Worm (Caenorhabditis elegans) whole organism, late embryonic: ENCODE data around the gene R193.6.

Experiments used
- C08G9.2 ChIP-seq: sonication (generic microtip); optimal IDR thresholded peaks from 2 replicates; lab custom pipeline; 2016; ENCODE audit warnings: mild to moderate bottlenecking, missing genetic modification characterization, moderate library complexity, missing compliant biosample characterization
- F13H6.1 ChIP-seq: sonication (generic microtip); optimal IDR thresholded peaks from 2 replicates; lab custom pipeline; 2016; ENCODE audit warnings: missing genetic modification characterization, missing compliant biosample characterization
- Y22D7AL.16 ChIP-seq: sonication (generic microtip); optimal IDR thresholded peaks from 2 replicates; lab custom pipeline; 2016; ENCODE audit warnings: missing genetic modification characterization, missing compliant biosample characterization
- ahr-1 ChIP-seq: sonication (generic microtip); optimal IDR thresholded peaks from 2 replicates; lab custom pipeline; 2016; ENCODE audit warnings: missing genetic modification characterization, missing compliant biosample characterization
- ceh-14 ChIP-seq: sonication (generic microtip); optimal IDR thresholded peaks from 2 replicates; lab custom pipeline; 2016; ENCODE audit warnings: missing genotype, missing genetic modification characterization, missing compliant biosample characterization
- ceh-18 ChIP-seq: sonication (generic microtip); optimal IDR thresholded peaks from 2 replicates; lab custom pipeline; 2016; ENCODE audit warnings: missing genetic modification characterization, missing compliant biosample characterization
- ceh-19 ChIP-seq: fragments of 200-800 bp; sonication (Bioruptor generic); optimal IDR thresholded peaks from 2 replicates; lab custom pipeline; 2018; ENCODE audit warnings: mild to moderate bottlenecking, missing genetic modification characterization, missing compliant biosample characterization
- ceh-22 ChIP-seq: sonication (generic microtip); optimal IDR thresholded peaks from 2 replicates; lab custom pipeline; 2017; ENCODE audit warnings: missing biosample characterization, missing genetic modification characterization
- ceh-30 ChIP-seq: fragments of 150-350 bp; optimal IDR thresholded peaks from 2 replicates; lab custom pipeline; 2014; ENCODE audit warnings: missing biosample characterization, missing genetic modification characterization
- ceh-31 ChIP-seq: sonication (generic microtip); optimal IDR thresholded peaks from 2 replicates; lab custom pipeline; 2016; ENCODE audit warnings: missing genetic modification characterization, missing compliant biosample characterization
- ceh-34 ChIP-seq: sonication (generic microtip); optimal IDR thresholded peaks from 2 replicates; lab custom pipeline; 2016; ENCODE audit warnings: mild to moderate bottlenecking, missing genetic modification characterization, missing compliant biosample characterization
- ceh-48 ChIP-seq: sonication (generic microtip); optimal IDR thresholded peaks from 2 replicates; lab custom pipeline; 2016; ENCODE audit warnings: missing genetic modification characterization, inconsistent platforms, missing compliant biosample characterization
- dmd-4 ChIP-seq: sonication (generic microtip); optimal IDR thresholded peaks from 2 replicates; lab custom pipeline; 2016; ENCODE audit warnings: borderline replicate concordance, missing genetic modification characterization, missing compliant biosample characterization
- dve-1 ChIP-seq: sonication (generic microtip); optimal IDR thresholded peaks from 2 replicates; lab custom pipeline; 2017; ENCODE audit warnings: antibody characterized with exemption, mild to moderate bottlenecking, missing genetic modification characterization, missing compliant biosample characterization
- elt-2 ChIP-seq: sonication (generic microtip); optimal IDR thresholded peaks from 2 replicates; lab custom pipeline; 2016; ENCODE audit warnings: missing genetic modification reagents, missing genetic modification characterization, missing compliant biosample characterization
- eyg-1 ChIP-seq: sonication (generic microtip); optimal IDR thresholded peaks from 2 replicates; lab custom pipeline; 2016; ENCODE audit warnings: missing genotype, missing genetic modification characterization, missing compliant biosample characterization
- fax-1 ChIP-seq: sonication (generic microtip); optimal IDR thresholded peaks from 2 replicates; lab custom pipeline; 2016; ENCODE audit warnings: missing genotype, missing genetic modification characterization, missing compliant biosample characterization
- fkh-6 ChIP-seq: sonication (generic microtip); optimal IDR thresholded peaks from 2 replicates; lab custom pipeline; 2016; ENCODE audit warnings: missing genetic modification characterization, missing compliant biosample characterization
- gmeb-2 ChIP-seq: sonication (generic microtip); optimal IDR thresholded peaks from 2 replicates; lab custom pipeline; 2016; ENCODE audit warnings: missing genetic modification characterization, inconsistent platforms, missing compliant biosample characterization
- hlh-15 ChIP-seq: sonication (generic microtip); optimal IDR thresholded peaks from 2 replicates; lab custom pipeline; 2016; ENCODE audit warnings: missing genetic modification characterization, missing compliant biosample characterization
- hlh-6 ChIP-seq: sonication (generic microtip); optimal IDR thresholded peaks from 2 replicates; lab custom pipeline; 2016; ENCODE audit warnings: missing genotype, missing genetic modification characterization, missing compliant biosample characterization
- lin-11 ChIP-seq: fragments of 200-800 bp; sonication (Bioruptor generic); optimal IDR thresholded peaks from 2 replicates; lab custom pipeline; 2018; ENCODE audit warnings: mild to moderate bottlenecking, missing genetic modification characterization, missing compliant biosample characterization
- mec-3 ChIP-seq: sonication (generic microtip); optimal IDR thresholded peaks from 2 replicates; lab custom pipeline; 2016; ENCODE audit warnings: borderline replicate concordance, missing genetic modification characterization, missing compliant biosample characterization
- nhr-11 ChIP-seq: fragments of 150-350 bp; optimal IDR thresholded peaks from 2 replicates; lab custom pipeline; 2014; ENCODE audit warnings: missing biosample characterization, missing genetic modification characterization
- odd-2 ChIP-seq: sonication (generic microtip); optimal IDR thresholded peaks from 2 replicates; lab custom pipeline; 2017; ENCODE audit warnings: antibody characterized with exemption, mild to moderate bottlenecking, missing genetic modification characterization, missing compliant biosample characterization
- pag-3 ChIP-seq: sonication (generic microtip); optimal IDR thresholded peaks from 2 replicates; lab custom pipeline; 2016; ENCODE audit warnings: missing compliant biosample characterization, missing genetic modification characterization, borderline replicate concordance
- pat-9 ChIP-seq: fragments of 200-800 bp; sonication (Bioruptor generic); optimal IDR thresholded peaks from 2 replicates; lab custom pipeline; 2018; ENCODE audit warnings: mild to moderate bottlenecking, missing genetic modification characterization, moderate library complexity, missing compliant biosample characterization
- pax-1 ChIP-seq: fragments of 150-350 bp; optimal IDR thresholded peaks from 2 replicates; lab custom pipeline; 2014; ENCODE audit warnings: missing biosample characterization, missing genetic modification characterization
- pha-2 ChIP-seq: sonication (generic microtip); optimal IDR thresholded peaks from 2 replicates; lab custom pipeline; 2017; ENCODE audit warnings: mild to moderate bottlenecking, missing genetic modification characterization, missing compliant biosample characterization
- pha-4 ChIP-seq: fragments of 150-350 bp; optimal IDR thresholded peaks from 2 replicates; lab custom pipeline; 2018; ENCODE audit warnings: missing biosample characterization, missing genetic modification reagents, missing genetic modification characterization
- pqm-1 ChIP-seq: sonication (generic microtip); optimal IDR thresholded peaks from 2 replicates; lab custom pipeline; 2016; ENCODE audit warnings: missing genetic modification characterization, missing compliant biosample characterization
- pros-1 ChIP-seq: fragments of 150-350 bp; optimal IDR thresholded peaks from 2 replicates; lab custom pipeline; 2014; ENCODE audit warnings: missing biosample characterization, missing genetic modification reagents, missing genetic modification characterization
- ref-2 ChIP-seq: sonication (generic microtip); optimal IDR thresholded peaks from 2 replicates; lab custom pipeline; 2016; ENCODE audit warnings: missing genetic modification characterization, missing compliant biosample characterization
- rnt-1 ChIP-seq: sonication (generic microtip); optimal IDR thresholded peaks from 2 replicates; lab custom pipeline; 2016; ENCODE audit warnings: missing genetic modification characterization, missing compliant biosample characterization
- sdc-2 ChIP-seq: sonication (generic microtip); optimal IDR thresholded peaks from 2 replicates; lab custom pipeline; 2016; ENCODE audit warnings: missing genotype, missing genetic modification characterization, missing compliant biosample characterization
- sox-4 ChIP-seq: sonication (generic microtip); optimal IDR thresholded peaks from 2 replicates; lab custom pipeline; 2017; ENCODE audit warnings: mild to moderate bottlenecking, missing genetic modification characterization, inconsistent platforms, missing compliant biosample characterization
- syd-9 ChIP-seq: sonication (generic microtip); optimal IDR thresholded peaks from 2 replicates; lab custom pipeline; 2016; ENCODE audit warnings: mild to moderate bottlenecking, missing genetic modification characterization, moderate library complexity, missing compliant biosample characterization
- ttx-3 ChIP-seq: sonication (generic microtip); optimal IDR thresholded peaks from 2 replicates; lab custom pipeline; 2016; ENCODE audit warnings: missing genetic modification reagents, missing genetic modification characterization, missing compliant biosample characterization
- unc-55 ChIP-seq: sonication (generic microtip); optimal IDR thresholded peaks from 2 replicates; lab custom pipeline; 2017; ENCODE audit warnings: missing biosample characterization, missing genetic modification reagents, missing genetic modification characterization

Gene R193.6

DNA sequence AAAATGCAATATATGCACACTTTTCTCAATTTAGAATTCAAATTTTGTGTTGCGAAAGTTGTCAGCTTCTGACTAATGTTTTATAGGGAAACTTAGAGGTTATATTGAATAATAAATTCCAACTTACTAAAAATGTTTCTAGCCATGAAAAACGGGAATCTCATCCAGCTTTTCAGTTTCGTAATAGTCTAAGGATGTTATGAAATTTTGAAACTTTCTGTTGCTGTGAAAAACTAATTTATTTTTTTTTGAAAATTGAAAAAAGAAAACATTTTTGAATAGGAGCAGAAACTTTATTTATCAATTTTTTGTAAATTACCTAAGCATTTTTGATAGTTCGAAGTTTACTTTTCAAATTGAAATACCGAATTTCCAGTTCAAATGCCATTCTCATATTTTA is 27.0 kb upstream of the R193.6 start:
- TF ChIP-seq dmd-4 (no peak), mec-3 (tag; lab: Kevin White, UChicago) (no peak), pqm-1 (no peak), ceh-30 (tag; lab: Kevin White, UChicago) (no peak), ref-2 (no peak), C08G9.2 (no peak)

DNA sequence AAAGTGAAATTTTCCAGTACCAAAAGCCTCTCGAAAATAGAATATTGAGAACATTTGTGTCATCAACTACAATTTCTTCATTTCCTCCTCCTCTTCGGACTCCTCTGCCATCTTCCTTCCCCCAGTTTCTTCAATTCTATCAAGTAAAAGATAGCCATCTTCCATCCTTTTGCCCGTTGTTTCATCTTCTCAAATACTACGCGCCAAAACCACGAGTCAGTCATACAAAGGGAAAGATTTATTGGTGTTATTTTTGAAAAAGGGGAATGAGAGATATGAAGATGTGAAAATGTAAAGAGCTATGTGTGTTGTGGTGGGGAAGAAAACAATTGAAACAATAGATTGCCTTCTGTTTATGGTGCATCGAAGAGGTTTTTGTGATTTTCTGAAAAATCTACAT is 26.4 kb upstream of the R193.6 start:
- no peak for TF ChIP-seq rnt-1 (tag; lab: Kevin White, UChicago)
- no peak for TF ChIP-seq ceh-14 (tag; lab: Kevin White, UChicago)
- TF ChIP-seq ceh-18 (tag; lab: Kevin White, UChicago): peak; percentile 12
- no peak for TF ChIP-seq lin-11
- no peak for TF ChIP-seq ceh-19 (GFP tag; lab: Kevin White, UChicago)
- TF ChIP-seq ceh-30 (tag; lab: Kevin White, UChicago): no peak
- no peak for TF ChIP-seq hlh-15 (tag; lab: Kevin White, UChicago)
- no peak for TF ChIP-seq dve-1 (tag; lab: Kevin White, UChicago)
- peak; percentile 25 for TF ChIP-seq unc-55 (GFP tag; lab: Kevin White, UChicago)

DNA sequence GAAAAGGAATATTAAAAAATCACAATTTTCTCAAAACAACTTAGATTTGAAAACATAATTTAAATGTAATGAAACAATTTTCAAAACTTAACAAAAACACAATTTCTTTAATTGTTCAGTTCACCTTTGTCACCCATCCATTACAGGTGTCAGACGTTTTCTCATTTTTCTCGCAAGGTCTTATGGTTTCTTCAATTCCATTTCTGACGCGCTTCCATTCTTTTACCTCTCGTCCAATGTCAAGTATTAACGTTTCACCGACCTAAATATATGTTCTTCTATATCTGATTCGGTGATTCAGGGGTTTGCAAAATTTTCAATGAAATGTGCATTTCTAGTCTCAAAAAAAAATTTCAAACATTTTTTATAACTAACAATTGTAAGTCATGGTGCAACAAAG is 25.1 kb upstream of the R193.6 start:
- no peak for TF ChIP-seq pat-9 (tag; lab: Kevin White, UChicago)
- no peak for TF ChIP-seq hlh-15 (tag; lab: Kevin White, UChicago)

DNA sequence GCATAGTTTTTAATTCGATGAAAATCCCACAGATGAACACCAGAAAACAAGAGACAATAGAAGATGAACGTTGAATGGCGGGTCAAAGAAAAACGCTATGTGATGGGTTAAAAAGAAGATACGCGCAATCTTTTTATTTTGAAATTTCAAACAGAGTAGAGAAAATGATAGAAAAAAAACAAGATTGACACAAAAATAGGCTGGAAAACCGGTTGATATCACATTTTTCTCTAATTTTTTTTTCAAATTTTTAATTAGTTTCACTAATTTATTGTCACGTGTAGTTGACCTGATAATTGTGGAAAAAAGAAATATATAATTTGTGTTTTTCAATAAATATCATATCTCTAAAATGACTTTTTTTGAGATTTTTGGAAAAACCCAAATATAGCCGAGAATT is 24.4 kb upstream of the R193.6 start, which contains the start of gene C05D9.9:
TSS of gene C05D9.9 (minus strand) at position 101 of the 400 bp plus-strand sequence.
- no peak for TF ChIP-seq pha-2
- no peak for TF ChIP-seq fkh-6 (tag; lab: Kevin White, UChicago)

DNA sequence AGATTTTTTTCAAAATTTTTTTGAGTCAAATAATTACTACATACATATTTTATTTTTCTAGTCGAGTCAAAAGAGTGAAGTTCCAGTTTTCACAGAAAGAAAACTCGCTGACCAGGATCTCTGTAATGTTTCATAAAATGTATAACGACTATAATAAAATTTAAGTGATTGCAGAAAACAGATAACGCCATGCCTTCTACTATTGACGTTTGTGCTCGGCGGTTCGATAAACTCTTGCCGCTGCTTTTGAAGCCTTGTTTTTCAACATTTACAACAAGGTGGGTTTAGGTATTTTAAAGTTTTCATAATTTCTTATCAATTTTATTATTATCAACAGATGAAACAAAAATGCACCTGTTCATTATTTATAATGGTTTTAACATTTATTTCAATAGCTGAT is 23.2 kb upstream of the R193.6 start, which contains the start of gene lmp-2:
TSS of gene lmp-2 (plus strand) at position 190 of the 400 bp plus-strand sequence.
- TF ChIP-seq fax-1 (tag; lab: Kevin White, UChicago) (no peak), pax-1 (tag; lab: Kevin White, UChicago) (no peak), ceh-14 (tag; lab: Kevin White, UChicago) (no peak), elt-2 (tag; lab: Kevin White, UChicago) (no peak), pag-3 (no peak), odd-2 (tag; lab: Kevin White, UChicago) (no peak), ttx-3 (tag; lab: Kevin White, UChicago) (no peak), Y22D7AL.16 (no peak), gmeb-2 (tag; lab: Kevin White, UChicago) (no peak), fkh-6 (tag; lab: Kevin White, UChicago) (no peak), F13H6.1 (no peak), nhr-11 (no peak), syd-9 (tag; lab: Kevin White, UChicago) (no peak), pros-1 (no peak), sdc-2 (tag; lab: Kevin White, UChicago) (no peak)

DNA sequence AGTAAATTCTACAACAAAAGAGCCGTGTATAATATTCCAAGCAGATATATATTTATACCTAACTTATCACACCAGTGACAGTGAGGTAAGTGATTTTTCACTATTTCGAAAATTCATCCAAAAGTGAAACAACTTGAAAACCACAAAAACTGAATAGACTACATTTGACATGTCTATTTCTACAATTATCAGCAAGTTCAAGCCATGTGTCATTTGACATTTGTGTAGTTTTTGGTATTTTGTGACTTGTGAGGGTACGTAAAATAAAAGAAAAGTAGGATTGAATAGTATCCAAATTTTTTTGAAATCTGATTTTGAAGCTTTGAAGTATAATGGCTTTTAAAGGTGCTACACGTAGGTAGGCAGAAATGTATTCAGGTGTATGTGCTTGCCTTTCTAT is 22.4 kb upstream of the R193.6 start:
- TF ChIP-seq ceh-14 (tag; lab: Kevin White, UChicago) (no peak), ceh-34 (no peak)

DNA sequence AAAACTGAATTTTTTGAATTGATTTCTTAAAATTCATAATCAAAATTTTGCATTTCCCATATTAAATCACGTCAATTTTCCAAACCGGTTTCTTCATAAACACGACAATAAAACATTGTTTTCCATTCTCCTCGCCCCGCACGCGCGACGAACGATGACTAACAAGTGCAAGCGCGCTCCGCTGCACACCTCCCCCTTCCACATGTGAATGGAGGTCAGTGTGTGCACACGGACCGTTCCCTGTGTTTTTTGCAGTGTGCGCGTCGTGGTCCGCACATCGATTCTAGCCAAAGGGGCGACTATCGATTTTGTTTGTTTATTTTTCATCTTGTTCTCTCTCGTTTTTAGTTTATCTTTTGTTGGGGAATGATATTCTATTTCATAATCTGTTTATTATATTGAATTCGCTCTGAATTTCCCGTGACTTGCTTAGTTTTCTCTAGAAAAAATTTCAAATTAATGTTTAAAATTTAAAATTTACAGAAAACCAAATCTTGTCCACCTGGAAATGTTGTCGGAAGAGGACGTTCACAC is 20.0 kb upstream of the R193.6 start, which contains the start of gene snx-1:
TSS of gene snx-1 (plus strand) at position 484 of the 534 bp plus-strand sequence.
- TF ChIP-seq ceh-30 (tag; lab: Kevin White, UChicago) (no peak), ahr-1 (no peak), rnt-1 (tag; lab: Kevin White, UChicago) (no peak), ceh-22 (tag; lab: Kevin White, UChicago) (no peak), fkh-6 (tag; lab: Kevin White, UChicago) (no peak), pha-4 (tag; lab: Kevin White, UChicago) (no peak), mec-3 (tag; lab: Kevin White, UChicago) (no peak), hlh-15 (tag; lab: Kevin White, UChicago) (no peak), Y22D7AL.16 (no peak), sox-4 (tag; lab: Kevin White, UChicago) (no peak), F13H6.1 (no peak), hlh-6 (tag; lab: Kevin White, UChicago) (no peak), ceh-48 (no peak), ceh-19 (GFP tag; lab: Kevin White, UChicago) (no peak), odd-2 (tag; lab: Kevin White, UChicago) (no peak), elt-2 (tag; lab: Kevin White, UChicago) (no peak), ceh-18 (tag; lab: Kevin White, UChicago) (peak; percentile 35), eyg-1 (tag; lab: Kevin White, UChicago) (no peak), pros-1 (no peak), ceh-31 (tag; lab: Kevin White, UChicago) (peak; percentile 38)
